Fruit fly (Drosophila melanogaster): ENCODE data around the gene CG5984.

- TF ChIP-seq Vsx2 (GFP tag; optimal IDR thresholded peaks at IDR 0.05; ENCODE audit: partially characterized antibody) = no peak
- no peak for TF ChIP-seq dsf (GFP tag; optimal IDR thresholded peaks at IDR 0.05; ENCODE audit: borderline replicate concordance)
- TF ChIP-seq psq (GFP tag; optimal IDR thresholded peaks at IDR 0.05) = no peak
- TF ChIP-seq pan (optimal IDR thresholded peaks at IDR 0.05) = no peak
- no peak for TF ChIP-seq woc (GFP tag; optimal IDR thresholded peaks at IDR 0.05)
- no peak for TF ChIP-seq CG32264 (GFP tag; optimal IDR thresholded peaks at IDR 0.05)
- TF ChIP-seq Rel (GFP tag; optimal IDR thresholded peaks at IDR 0.05) = no peak
- TF ChIP-seq Rel (tag; optimal IDR thresholded peaks at IDR 0.05) = no peak
These were observed 34.7 kb downstream of the CG5984 start for dm6 chr3R:27212979-27213580.

Data from whole organism, wandering third instar larva.